Fruit fly (Drosophila melanogaster) whole organism, embryonic: ENCODE results near the gene Ntf-2.

ENCODE experiments used
- Awh ChIP-seq: fragments of 200-800 bp; sonication (Bioruptor generic); IDR thresholded peaks from 2 replicates; pipeline ENCODE4, ENCODE4 v1.3.6; 2022; ENCODE audit warnings: missing biosample characterization, missing genetic modification characterization
- C15 ChIP-seq: fragments of 200-800 bp; sonication (Bioruptor generic); IDR thresholded peaks from 3 replicates; pipeline ENCODE4 v1.3.6; 2022; ENCODE audit warnings: missing biosample characterization, missing genetic modification characterization
- CG10431 ChIP-seq: fragments of 200-800 bp; sonication (Bioruptor generic); optimal IDR thresholded peaks from 3 replicates; lab custom pipeline; 2018; ENCODE audit warnings: missing biosample characterization, mild to moderate bottlenecking, missing genetic modification characterization
- CG1233 ChIP-seq: fragments of 200-800 bp; sonication (Bioruptor generic); optimal IDR thresholded peaks from 4 replicates; lab custom pipeline; 2018; ENCODE audit warnings: missing biosample characterization, mild to moderate bottlenecking, missing genetic modification characterization
- CG12659 ChIP-seq: fragments of 200-800 bp; sonication (Bioruptor generic); optimal IDR thresholded peaks from 3 replicates; lab custom pipeline; 2017; ENCODE audit warnings: mild to moderate bottlenecking, missing biosample characterization, missing genetic modification reagents, missing genetic modification characterization
- CG13287 ChIP-seq: fragments of 200-800 bp; sonication (Bioruptor generic); IDR thresholded peaks from 2 replicates; pipeline ENCODE4 v1.3.6; 2022; ENCODE audit warnings: missing biosample characterization, missing genetic modification characterization; ENCODE audit not compliant: partially characterized antibody
- CG13424 ChIP-seq: fragments of 200-800 bp; sonication (Bioruptor generic); optimal IDR thresholded peaks from 2 replicates; lab custom pipeline; 2019; ENCODE audit warnings: missing biosample characterization, mild to moderate bottlenecking, missing genetic modification characterization, moderate library complexity
- CG15011 ChIP-seq: fragments of 200-800 bp; sonication (Bioruptor generic); optimal IDR thresholded peaks from 3 replicates; lab custom pipeline; 2018; ENCODE audit warnings: missing biosample characterization, mild to moderate bottlenecking, missing genetic modification characterization
- CG18011 ChIP-seq: fragments of 200-800 bp; sonication (Bioruptor generic); optimal IDR thresholded peaks from 2 replicates; lab custom pipeline; 2017; ENCODE audit warnings: missing biosample characterization, missing genetic modification characterization, mild to moderate bottlenecking, moderate library complexity, missing genotype
- CG3163 ChIP-seq: fragments of 200-800 bp; sonication (Bioruptor generic); optimal IDR thresholded peaks from 3 replicates; lab custom pipeline; 2016; ENCODE audit warnings: missing biosample characterization, missing genetic modification characterization
- CG3281 ChIP-seq: fragments of 200-800 bp; sonication (Bioruptor generic); optimal IDR thresholded peaks from 3 replicates; lab custom pipeline; 2017; ENCODE audit warnings: missing biosample characterization, mild to moderate bottlenecking, missing genetic modification characterization
- CG8388 ChIP-seq: fragments of 200-800 bp; sonication (Bioruptor generic); optimal IDR thresholded peaks from 2 replicates; lab custom pipeline; 2019; ENCODE audit warnings: missing biosample characterization, mild to moderate bottlenecking, missing genetic modification characterization, moderate library complexity
- CG9215 ChIP-seq: fragments of 200-800 bp; sonication (Bioruptor generic); IDR thresholded peaks from 2 replicates; pipeline ENCODE4 v1.3.6; 2022; ENCODE audit warnings: missing biosample characterization, missing genetic modification characterization
- Dek ChIP-seq: fragments of 200-800 bp; sonication (Bioruptor generic); optimal IDR thresholded peaks from 3 replicates; lab custom pipeline; 2019; ENCODE audit warnings: missing biosample characterization, mild to moderate bottlenecking, missing genetic modification characterization, moderate library complexity
- ERR ChIP-seq: fragments of 200-800 bp; sonication (Bioruptor generic); optimal IDR thresholded peaks from 2 replicates; lab custom pipeline; 2016; ENCODE audit warnings: missing biosample characterization, missing genetic modification characterization
- Eip74EF ChIP-seq, 2 experiments: fragments of 200-800 bp in 1 of 2; fragments of >200 bp in 1 of 2; sonication (Bioruptor generic) in 1 of 2; optimal IDR thresholded peaks; 2 replicates each; lab custom pipeline; 2017 to 2019; ENCODE audit warnings: missing biosample characterization in 2 of 2, missing genetic modification characterization in 2 of 2, mild to moderate bottlenecking in 1 of 2, moderate library complexity in 1 of 2
- H2.0 ChIP-seq: fragments of 200-800 bp; sonication (Bioruptor generic); IDR thresholded peaks from 2 replicates; pipeline ENCODE4 v1.3.6; 2022; ENCODE audit warnings: missing biosample characterization, missing genetic modification characterization
- HLH4C ChIP-seq: fragments of 200-800 bp; sonication (Bioruptor generic); IDR thresholded peaks from 3 replicates; pipeline ENCODE4 v1.3.6; 2022; ENCODE audit warnings: missing biosample characterization, missing genetic modification characterization; ENCODE audit not compliant: partially characterized antibody
- HmgD ChIP-seq: fragments of 200-800 bp; sonication (Bioruptor generic); optimal IDR thresholded peaks from 3 replicates; lab custom pipeline; 2016; ENCODE audit warnings: missing biosample characterization, missing genetic modification characterization
- MBD-R2 ChIP-seq: fragments of 200-800 bp; sonication (Bioruptor generic); IDR thresholded peaks from 2 replicates; pipeline ENCODE4 v1.3.6; 2022; ENCODE audit warnings: missing biosample characterization, missing genetic modification characterization
- Meics ChIP-seq: fragments of 200-800 bp; sonication (Bioruptor generic); optimal IDR thresholded peaks from 2 replicates; lab custom pipeline; 2017; ENCODE audit warnings: missing biosample characterization, mild to moderate bottlenecking, missing genetic modification characterization
- Myb ChIP-seq: fragments of 200-800 bp; sonication (Bioruptor generic); optimal IDR thresholded peaks from 2 replicates; lab custom pipeline; 2016; ENCODE audit warnings: missing biosample characterization, missing genetic modification characterization
- NK7.1 ChIP-seq: fragments of 200-800 bp; sonication (Bioruptor generic); optimal IDR thresholded peaks from 3 replicates; lab custom pipeline; 2016; ENCODE audit warnings: missing biosample characterization, missing genetic modification characterization
- Nf-YC ChIP-seq: fragments of 200-800 bp; optimal IDR thresholded peaks from 3 replicates; lab custom pipeline; 2019; ENCODE audit warnings: missing biosample characterization, mild to moderate bottlenecking, missing genetic modification characterization, moderate library complexity
- Ptx1 ChIP-seq: fragments of 200-800 bp; sonication (Bioruptor generic); IDR thresholded peaks from 2 replicates; pipeline ENCODE4 v1.3.6; 2022; ENCODE audit warnings: missing biosample characterization, missing genetic modification characterization
- Scr ChIP-seq: fragments of 200-800 bp; sonication (Bioruptor generic); IDR thresholded peaks from 2 replicates; pipeline ENCODE4 v1.3.6; 2022; ENCODE audit warnings: missing biosample characterization, missing genetic modification characterization; ENCODE audit not compliant: partially characterized antibody
- Tbp ChIP-seq: fragments of >200 bp; optimal IDR thresholded peaks from 2 replicates; lab custom pipeline; 2018; ENCODE audit warnings: missing biosample characterization, missing genetic modification characterization
- br ChIP-seq: fragments of >200 bp; optimal IDR thresholded peaks from 2 replicates; lab custom pipeline; 2017
- btn ChIP-seq: fragments of 200-800 bp; sonication (Bioruptor generic); optimal IDR thresholded peaks from 2 replicates; lab custom pipeline; 2016; ENCODE audit warnings: missing biosample characterization, missing genetic modification characterization
- corto ChIP-seq: fragments of 200-800 bp; sonication (Bioruptor generic); optimal IDR thresholded peaks from 2 replicates; lab custom pipeline; 2016; ENCODE audit warnings: missing biosample characterization, mild to moderate bottlenecking, missing genetic modification characterization, moderate library complexity
- crp ChIP-seq, 2 experiments: fragments of 200-800 bp; sonication (Bioruptor generic); optimal IDR thresholded peaks; 2 replicates in 1 of 2; 3 replicates in 1 of 2; lab custom pipeline; 2017; ENCODE audit warnings: missing biosample characterization in 2 of 2, missing genetic modification characterization in 2 of 2, mild to moderate bottlenecking in 1 of 2, moderate library complexity in 1 of 2
- dan ChIP-seq: fragments of 200-800 bp; sonication (Bioruptor generic); IDR thresholded peaks from 2 replicates; pipeline ENCODE4 v1.3.6; 2022; ENCODE audit warnings: missing biosample characterization, missing genetic modification characterization
- dimm ChIP-seq: fragments of 200-800 bp; sonication (Bioruptor generic); IDR thresholded peaks from 2 replicates; pipeline ENCODE4 v1.3.6; 2022; ENCODE audit warnings: missing biosample characterization, missing genetic modification characterization
- dmrt99B ChIP-seq: fragments of 200-800 bp; sonication (Bioruptor generic); optimal IDR thresholded peaks from 2 replicates; lab custom pipeline; 2018; ENCODE audit warnings: missing biosample characterization, mild to moderate bottlenecking, missing genetic modification characterization, moderate library complexity
- eyg ChIP-seq: fragments of 200-800 bp; sonication (Bioruptor generic); optimal IDR thresholded peaks from 3 replicates; lab custom pipeline; 2016; ENCODE audit warnings: missing biosample characterization, missing genetic modification characterization
- gcm2 ChIP-seq: fragments of 200-800 bp; sonication (Bioruptor generic); optimal IDR thresholded peaks from 2 replicates; lab custom pipeline; 2016; ENCODE audit warnings: missing biosample characterization, missing genetic modification characterization
- ham ChIP-seq: fragments of 200-800 bp; sonication (Bioruptor generic); IDR thresholded peaks from 2 replicates; pipeline ENCODE4 v1.3.6; 2022; ENCODE audit warnings: missing biosample characterization, missing genetic modification characterization
- her ChIP-seq: fragments of 200-800 bp; sonication (Bioruptor generic); optimal IDR thresholded peaks from 2 replicates; lab custom pipeline; 2016; ENCODE audit warnings: missing biosample characterization, missing genetic modification characterization
- jumu ChIP-seq: fragments of 200-800 bp; sonication (Bioruptor generic); optimal IDR thresholded peaks from 3 replicates; lab custom pipeline; 2016; ENCODE audit warnings: missing biosample characterization, missing genetic modification characterization
- ken ChIP-seq: fragments of 200-800 bp; sonication (Bioruptor generic); IDR thresholded peaks from 3 replicates; pipeline ENCODE4 v1.3.6; 2022; ENCODE audit warnings: missing biosample characterization, missing genetic modification characterization
- luna ChIP-seq: fragments of 200-800 bp; sonication (Bioruptor generic); optimal IDR thresholded peaks from 2 replicates; lab custom pipeline; 2016; ENCODE audit warnings: missing biosample characterization, missing genetic modification characterization
- mld ChIP-seq: fragments of 200-800 bp; sonication (Bioruptor generic); IDR thresholded peaks from 3 replicates; pipeline ENCODE4 v1.3.6; 2022; ENCODE audit warnings: missing biosample characterization, missing genetic modification characterization; ENCODE audit not compliant: partially characterized antibody
- rib ChIP-seq: fragments of 200-800 bp; sonication (Bioruptor generic); IDR thresholded peaks from 2 replicates; pipeline ENCODE4 v1.3.6; 2022; ENCODE audit warnings: missing biosample characterization, missing genetic modification characterization
- row ChIP-seq: fragments of 200-800 bp; sonication (Bioruptor generic); IDR thresholded peaks from 3 replicates; pipeline ENCODE4 v1.3.6; 2022; ENCODE audit warnings: missing biosample characterization, missing genetic modification characterization
- stwl ChIP-seq: fragments of 200-800 bp; sonication (Bioruptor generic); optimal IDR thresholded peaks from 3 replicates; lab custom pipeline; 2018; ENCODE audit warnings: missing biosample characterization, mild to moderate bottlenecking, missing genetic modification characterization, moderate library complexity
- tgo ChIP-seq: fragments of 200-800 bp; sonication (Bioruptor generic); IDR thresholded peaks from 3 replicates; pipeline ENCODE4 v1.3.6; 2022; ENCODE audit warnings: missing biosample characterization, missing genetic modification characterization
- tna ChIP-seq: fragments of 200-800 bp; sonication (Bioruptor generic); IDR thresholded peaks from 2 replicates; pipeline ENCODE4 v1.3.6; 2022; ENCODE audit warnings: missing biosample characterization, missing genetic modification characterization; ENCODE audit not compliant: partially characterized antibody
- twi ChIP-seq: fragments of 200-800 bp; optimal IDR thresholded peaks from 2 replicates; lab custom pipeline; 2019; ENCODE audit warnings: missing biosample characterization, mild to moderate bottlenecking, missing genetic modification characterization, moderate library complexity
- tx ChIP-seq: fragments of 200-800 bp; sonication (Bioruptor generic); optimal IDR thresholded peaks from 2 replicates; lab custom pipeline; 2016; ENCODE audit warnings: missing biosample characterization, missing genetic modification characterization
- wor ChIP-seq: fragments of 200-800 bp; sonication (Bioruptor generic); IDR thresholded peaks from 2 replicates; pipeline ENCODE4 v1.3.6; 2022; ENCODE audit warnings: missing biosample characterization, missing genetic modification characterization
- zen ChIP-seq: fragments of 200-800 bp; sonication (Bioruptor generic); optimal IDR thresholded peaks from 3 replicates; lab custom pipeline; 2018; ENCODE audit warnings: missing biosample characterization, mild to moderate bottlenecking, missing genetic modification characterization, moderate library complexity

Gene Ntf-2

DNA sequence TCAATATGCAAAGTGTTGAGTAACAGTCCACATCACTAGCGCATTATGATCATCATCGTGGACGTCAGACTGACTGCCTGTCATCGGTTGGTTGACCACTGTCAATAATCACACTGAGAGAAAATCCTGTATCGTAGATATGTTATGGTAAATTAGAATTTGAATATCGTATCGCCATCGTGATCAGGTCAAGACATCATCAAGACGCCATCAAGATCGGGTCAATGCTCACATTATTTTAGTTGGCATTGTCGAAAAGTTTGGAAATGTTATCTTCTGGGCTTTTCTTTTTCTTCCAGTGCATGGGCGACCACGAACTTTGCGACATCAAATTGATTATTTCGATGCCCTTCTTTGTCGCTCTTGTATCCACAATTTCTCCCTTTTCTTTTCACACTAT, 23.7 kb downstream of the Ntf-2 start (continued):
- TF ChIP-seq NK7.1 (peak; percentile 86), H2.0 (peak; percentile 90), Ptx1 (GFP tag; lab: Robert Waterston, UW) (peak; percentile 88), Awh (GFP tag; lab: Robert Waterston, UW) (peak; percentile 81), CG18011 (GFP tag; lab: Kevin White, UChicago) (peak; percentile 67), wor (GFP tag; lab: Robert Waterston, UW) (peak; percentile 80; the same call in 1 of the 2 replicates), corto (no peak), C15 (no peak), eyg (GFP tag; lab: Kevin White, UChicago) (peak; percentile 91), tx (peak; percentile 89), Meics (peak; percentile 80), CG12659 (GFP tag; lab: Kevin White, UChicago) (peak; percentile 89), tna (no peak), Tbp (GFP tag; lab: Kevin White, UChicago) (no peak), dmrt99B (tag; lab: Kevin White, UChicago) (peak; percentile 95), twi (peak; percentile 80), br (no peak), stwl (tag; lab: Kevin White, UChicago) (no peak), Eip74EF (GFP tag; optimal IDR thresholded peaks at IDR 0.05; lab: Kevin White, UChicago) (peak in 1 of 2 experiments; percentile 94), btn (peak; percentile 88), CG9215 (GFP tag; lab: Robert Waterston, UW) (peak; percentile 43; the same call in 1 of the 2 replicates), crp (GFP tag; optimal IDR thresholded peaks at IDR 0.05; lab: Kevin White, UChicago) (peak in 1 of 2 experiments; percentile 45), Dek (tag; lab: Kevin White, UChicago) (peak; percentile 89), Myb (GFP tag; lab: Kevin White, UChicago) (peak; percentile 75), Scr (GFP tag; lab: Robert Waterston, UW) (no peak), CG8388 (peak; percentile 92), HLH4C (no peak), HmgD (peak; percentile 73), jumu (GFP tag; lab: Kevin White, UChicago) (peak; percentile 91), ken (GFP tag; lab: Robert Waterston, UW) (peak; percentile 89), zen (peak; percentile 68), CG3163 (GFP tag; lab: Kevin White, UChicago) (peak; percentile 75), Nf-YC (tag; lab: Kevin White, UChicago) (peak; percentile 58), her (peak; percentile 91), row (GFP tag; lab: Robert Waterston, UW) (peak; percentile 90), CG3281 (GFP tag; lab: Kevin White, UChicago) (peak; percentile 79), dan (GFP tag; lab: Robert Waterston, UW) (no peak), CG15011 (peak; percentile 56), gcm2 (GFP tag; lab: Kevin White, UChicago) (peak; percentile 84), CG10431 (GFP tag; lab: Kevin White, UChicago) (peak; percentile 79), tgo (GFP tag; lab: Robert Waterston, UW) (peak; percentile 84), CG13287 (GFP tag; lab: Robert Waterston, UW) (no peak), mld (no peak), MBD-R2 (GFP tag; lab: Robert Waterston, UW) (peak; percentile 52; the same call in 1 of the 2 replicates), ham (GFP tag; lab: Robert Waterston, UW) (0 out of 2 replicates have a peak, but pooled peaks have one; percentile 36), CG1233 (GFP tag; lab: Kevin White, UChicago) (peak; percentile 86), rib (GFP tag; lab: Robert Waterston, UW) (no peak), CG13424 (tag; lab: Kevin White, UChicago) (peak; percentile 90), dimm (GFP tag; lab: Robert Waterston, UW) (peak; percentile 66), luna (GFP tag; lab: Kevin White, UChicago) (no peak), ERR (GFP tag; lab: Kevin White, UChicago) (peak; percentile 84)
